Worm (Caenorhabditis elegans): ENCODE data around the gene clec-227.

DNA sequence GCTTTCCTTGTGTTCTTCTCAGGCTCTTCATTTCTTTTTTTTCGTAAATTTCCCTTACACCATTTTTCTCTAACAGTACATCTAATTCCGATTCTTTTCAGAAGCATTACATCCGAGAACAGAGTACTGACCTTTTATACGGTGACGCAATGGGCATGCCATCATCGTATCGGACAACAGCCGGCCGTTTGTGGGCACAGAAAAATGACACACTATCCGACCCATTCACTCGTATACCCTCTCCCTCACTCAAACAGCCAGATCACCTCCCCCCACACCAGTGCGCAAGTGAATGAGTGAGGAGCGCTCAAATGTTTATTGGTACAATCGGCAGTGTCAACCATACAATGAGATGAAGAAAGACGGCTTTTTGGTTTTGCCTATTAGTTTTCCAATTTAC lies 28.8 kb downstream of the clec-227 start, which contains the start of gene R02D5.24:
- TF ChIP-seq nhr-237 (tag; optimal IDR thresholded peaks at IDR 0.05) (no peak), unc-62 (GFP tag; optimal IDR thresholded peaks at IDR 0.05) (no peak), blmp-1 (tag; optimal IDR thresholded peaks at IDR 0.05) (no peak), elt-1 (tag; optimal IDR thresholded peaks at IDR 0.05; ENCODE audit: borderline replicate concordance, insufficient read depth) (no peak), nhr-76 (tag; optimal IDR thresholded peaks at IDR 0.05) (no peak), nhr-12 (tag; optimal IDR thresholded peaks at IDR 0.05) (no peak), lin-13 (tag; optimal IDR thresholded peaks at IDR 0.05) (no peak)
